Worm (Caenorhabditis elegans): Measurements from ENCODE around the gene atg-7.

DNA sequence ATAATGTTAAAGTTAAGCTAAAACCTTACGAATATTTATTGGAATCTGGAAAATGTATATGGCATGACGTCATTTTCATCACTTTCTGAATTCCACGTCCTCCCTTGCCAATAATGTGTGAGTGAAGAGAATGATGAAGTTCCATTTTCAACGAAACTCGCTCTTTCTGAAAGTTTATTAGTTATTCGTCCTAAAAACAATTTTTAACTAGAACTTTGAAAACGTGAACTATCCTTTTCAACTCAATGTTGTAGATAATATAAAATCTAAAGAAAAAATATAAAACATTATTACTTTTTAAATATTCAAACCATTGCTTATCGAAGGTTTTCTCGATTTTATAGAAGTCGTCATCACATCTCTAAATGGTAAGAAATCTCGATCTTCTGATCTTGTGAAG, 8.7 kb upstream of the atg-7 start, which contains the start of gene M7.7:
- no peak for TF ChIP-seq dmd-4 (tag; optimal IDR thresholded peaks at IDR 0.05)
- no peak for TF ChIP-seq ztf-11 (tag; optimal IDR thresholded peaks at IDR 0.05)
- TF ChIP-seq blmp-1 (tag; optimal IDR thresholded peaks at IDR 0.05; ENCODE audit: insufficient read depth) = no peak
- TF ChIP-seq unc-39 (tag; optimal IDR thresholded peaks at IDR 0.05) = no peak
- no peak for TF ChIP-seq R02D3.7 (tag; optimal IDR thresholded peaks at IDR 0.05)
- no peak for TF ChIP-seq ceh-82 (tag; optimal IDR thresholded peaks at IDR 0.05)
- TF ChIP-seq nhr-10 (tag; optimal IDR thresholded peaks at IDR 0.05) = no peak
- TF ChIP-seq unc-62 (GFP tag; optimal IDR thresholded peaks at IDR 0.05) = no peak
- TF ChIP-seq peb-1 (tag; optimal IDR thresholded peaks at IDR 0.05) = no peak
- TF ChIP-seq fos-1 (tag; optimal IDR thresholded peaks at IDR 0.05) = no peak
- no peak for TF ChIP-seq lsy-2 (tag; optimal IDR thresholded peaks at IDR 0.05)
- TF ChIP-seq nhr-6 (tag; optimal IDR thresholded peaks at IDR 0.05) = no peak
- TF ChIP-seq lin-13 (GFP tag; optimal IDR thresholded peaks at IDR 0.05) = no peak
